Worm (Caenorhabditis elegans): ENCODE measurements around the gene Y71H2AR.2.

Gene Y71H2AR.2

ce11 chrIII:2795442-2796023 lies 45.2 kb downstream of the Y71H2AR.2 start:
- TF ChIP-seq tbx-8 (GFP tag; optimal IDR thresholded peaks at IDR 0.05) (no peak), cnd-1 (tag; optimal IDR thresholded peaks at IDR 0.05) (no peak), ztf-11 (tag; optimal IDR thresholded peaks at IDR 0.05) (no peak), lin-13 (tag; optimal IDR thresholded peaks at IDR 0.05) (no peak), elt-1 (tag; optimal IDR thresholded peaks at IDR 0.05; ENCODE audit: borderline replicate concordance, insufficient read depth) (no peak), bed-3 (GFP tag; optimal IDR thresholded peaks at IDR 0.05) (no peak), snpc-4 (tag; optimal IDR thresholded peaks at IDR 0.05) (no peak), M03D4.4 (tag; optimal IDR thresholded peaks at IDR 0.05) (no peak), blmp-1 (tag; optimal IDR thresholded peaks at IDR 0.05) (no peak), flh-1 (GFP tag; optimal IDR thresholded peaks at IDR 0.05) (no peak), ceh-39 (tag; optimal IDR thresholded peaks at IDR 0.05) (no peak), sptf-1 (tag; optimal IDR thresholded peaks at IDR 0.05) (no peak), unc-39 (tag; optimal IDR thresholded peaks at IDR 0.05) (no peak), lin-32 (GFP tag; optimal IDR thresholded peaks at IDR 0.05) (no peak), nhr-28 (tag; optimal IDR thresholded peaks at IDR 0.05) (no peak), nhr-237 (tag; optimal IDR thresholded peaks at IDR 0.05) (no peak), hlh-1 (tag; optimal IDR thresholded peaks at IDR 0.05) (no peak), drap-1 (GFP tag; optimal IDR thresholded peaks at IDR 0.05) (no peak)

- TF ChIP-seq nhr-76 (tag; optimal IDR thresholded peaks at IDR 0.05), result no peak
- TF ChIP-seq blmp-1 (tag; optimal IDR thresholded peaks at IDR 0.05), result no peak
- no peak for TF ChIP-seq sem-2 (GFP tag; optimal IDR thresholded peaks at IDR 0.05)
- TF ChIP-seq drap-1 (GFP tag; optimal IDR thresholded peaks at IDR 0.05), result no peak
- TF ChIP-seq ces-1 (GFP tag; optimal IDR thresholded peaks at IDR 0.05), result no peak
- no peak for TF ChIP-seq elt-3 (tag; optimal IDR thresholded peaks at IDR 0.05)
- TF ChIP-seq mep-1 (tag; optimal IDR thresholded peaks at IDR 0.05), result no peak
- TF ChIP-seq lsy-2 (tag; optimal IDR thresholded peaks at IDR 0.05), result no peak
- TF ChIP-seq snpc-4 (tag; optimal IDR thresholded peaks at IDR 0.05), result no peak
- TF ChIP-seq unc-39 (tag; optimal IDR thresholded peaks at IDR 0.05), result no peak
- no peak for TF ChIP-seq lin-32 (GFP tag; optimal IDR thresholded peaks at IDR 0.05)
- TF ChIP-seq nhr-28 (tag; optimal IDR thresholded peaks at IDR 0.05), result no peak
- no peak for TF ChIP-seq mls-2 (tag; optimal IDR thresholded peaks at IDR 0.05)
- no peak for TF ChIP-seq tbx-8 (GFP tag; optimal IDR thresholded peaks at IDR 0.05)
- no peak for TF ChIP-seq unc-120 (tag; optimal IDR thresholded peaks at IDR 0.05; ENCODE audit: poor library complexity, severe bottlenecking)
- no peak for TF ChIP-seq flh-1 (GFP tag; optimal IDR thresholded peaks at IDR 0.05)
- no peak for TF ChIP-seq ceh-83 (GFP tag; optimal IDR thresholded peaks at IDR 0.05)
Observed at ce11 chrIII:2794057-2794456, 46.7 kb downstream of the Y71H2AR.2 start.

All from whole organism, mixed stage, embryonic.